Fruit fly (Drosophila melanogaster): ENCODE measurements around the gene slou.

The slou gene

DNA sequence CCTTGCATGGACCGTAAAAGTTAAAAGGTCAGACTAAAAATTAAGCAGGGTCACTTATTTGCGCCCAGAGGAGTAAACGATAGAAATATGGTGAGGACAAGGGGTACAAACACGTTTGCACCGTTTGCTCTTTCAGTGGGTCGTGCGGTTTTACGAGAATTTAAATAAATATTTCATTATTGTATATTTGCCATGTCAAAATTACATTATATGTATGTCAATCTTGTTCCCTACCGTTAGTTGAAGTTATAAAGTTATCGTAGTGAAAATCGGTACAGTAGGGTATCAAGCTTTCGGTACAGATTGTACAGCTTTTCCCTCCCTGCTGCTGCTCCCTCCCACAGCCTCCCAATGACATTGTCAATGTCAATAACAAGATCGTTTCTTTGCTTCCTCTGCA, 40.9 kb upstream of the slou start (continued):
- TF ChIP-seq CG18262 (tag; optimal IDR thresholded peaks at IDR 0.05), result peak; percentile 31
- no peak for TF ChIP-seq fru (optimal IDR thresholded peaks at IDR 0.05)
- TF ChIP-seq Hmr (GFP tag; optimal IDR thresholded peaks at IDR 0.05), result no peak
- no peak for TF ChIP-seq Aef1 (GFP tag; IDR thresholded peaks at IDR 0.05)
- TF ChIP-seq Hr51 (GFP tag; optimal IDR thresholded peaks at IDR 0.05), result peak in 1 of 2 experiments; percentile 33
- peak; percentile 23 for TF ChIP-seq CG12219 (GFP tag; optimal IDR thresholded peaks at IDR 0.05)
- TF ChIP-seq Kr (GFP tag; optimal IDR thresholded peaks at IDR 0.05), result no peak
- no peak for TF ChIP-seq NFAT (GFP tag; IDR thresholded peaks at IDR 0.05)
- 0 out of 2 replicates have a peak, but pooled peaks have one; percentile 20 for TF ChIP-seq CG3847 (GFP tag; IDR thresholded peaks at IDR 0.05)
- TF ChIP-seq CG8359 (GFP tag; optimal IDR thresholded peaks at IDR 0.05; ENCODE audit: borderline replicate concordance), result no peak
- peak; percentile 88 for TF ChIP-seq sens (GFP tag)
- peak; percentile 72 for TF ChIP-seq D19A (tag; optimal IDR thresholded peaks at IDR 0.05)
- no peak for TF ChIP-seq Mrtf (GFP tag; IDR thresholded peaks at IDR 0.05)
- TF ChIP-seq Dbx (GFP tag; IDR thresholded peaks at IDR 0.05), result no peak
- TF ChIP-seq CG33213 (GFP tag; optimal IDR thresholded peaks at IDR 0.05), result no peak
- no peak for TF ChIP-seq ara (GFP tag; IDR thresholded peaks at IDR 0.05)
- no peak for TF ChIP-seq cas (GFP tag; IDR thresholded peaks at IDR 0.05)
- no peak for TF ChIP-seq unpg (GFP tag; optimal IDR thresholded peaks at IDR 0.05)
- no peak for TF ChIP-seq CG32532 (GFP tag; IDR thresholded peaks at IDR 0.05)
- TF ChIP-seq CG13624 (GFP tag; optimal IDR thresholded peaks at IDR 0.05), result no peak
- 0 out of 2 replicates have a peak, but pooled peaks have one; percentile 13 for TF ChIP-seq ssp (GFP tag; IDR thresholded peaks at IDR 0.05)
- peak; percentile 7 for TF ChIP-seq CG1602 (GFP tag; optimal IDR thresholded peaks at IDR 0.05)
- TF ChIP-seq sima (GFP tag; optimal IDR thresholded peaks at IDR 0.05), result no peak
- no peak for TF ChIP-seq Adf1 (GFP tag; IDR thresholded peaks at IDR 0.05)
- no peak for TF ChIP-seq CG9727 (GFP tag; optimal IDR thresholded peaks at IDR 0.05)
- no peak for TF ChIP-seq tx (GFP tag; optimal IDR thresholded peaks at IDR 0.05)
- no peak for TF ChIP-seq Poxn (GFP tag; IDR thresholded peaks at IDR 0.05)
- TF ChIP-seq CG2889 (GFP tag; IDR thresholded peaks at IDR 0.05), result no peak
- no peak for TF ChIP-seq bbx (GFP tag; IDR thresholded peaks at IDR 0.05; ENCODE audit: partially characterized antibody)
- 0 out of 4 replicates have a peak, but pooled peaks have one; percentile 20 for TF ChIP-seq chinmo (GFP tag; IDR thresholded peaks at IDR 0.05; ENCODE audit: partially characterized antibody)
- no peak for TF ChIP-seq CG9609 (GFP tag; optimal IDR thresholded peaks at IDR 0.05)
- peak; percentile 35 for TF ChIP-seq CG7839 (tag; optimal IDR thresholded peaks at IDR 0.05)
- peak; percentile 49 for TF ChIP-seq CG2875 (GFP tag; optimal IDR thresholded peaks at IDR 0.05)
- TF ChIP-seq NK7.1 (GFP tag; optimal IDR thresholded peaks at IDR 0.05), result no peak
- no peak for TF ChIP-seq Side (GFP tag; optimal IDR thresholded peaks at IDR 0.05)
- TF ChIP-seq ttk (GFP tag; IDR thresholded peaks at IDR 0.05), result peak; percentile 32; the same call in 1 of the 2 replicates
- TF ChIP-seq wdn (GFP tag; IDR thresholded peaks at IDR 0.05), result no peak
- TF ChIP-seq HLH3B (GFP tag; IDR thresholded peaks at IDR 0.05), result 0 out of 2 replicates have a peak, but pooled peaks have one; percentile 40
- peak; percentile 14 for TF ChIP-seq Xbp1 (GFP tag; optimal IDR thresholded peaks at IDR 0.05)
- TF ChIP-seq sisA (GFP tag; IDR thresholded peaks at IDR 0.05), result peak; percentile 38; the same call in 1 of the 2 replicates
- TF ChIP-seq lmd (GFP tag; IDR thresholded peaks at IDR 0.05), result no peak
- TF ChIP-seq CG15514 (GFP tag; optimal IDR thresholded peaks at IDR 0.05), result no peak
- TF ChIP-seq jing (GFP tag; optimal IDR thresholded peaks at IDR 0.05), result no peak
- TF ChIP-seq CG8388 (GFP tag; optimal IDR thresholded peaks at IDR 0.05), result peak; percentile 14
- no peak for TF ChIP-seq Meics (GFP tag; optimal IDR thresholded peaks at IDR 0.05)
- TF ChIP-seq CG10321 (GFP tag; IDR thresholded peaks at IDR 0.05), result no peak
- peak; percentile 13 for TF ChIP-seq CG14710 (tag; optimal IDR thresholded peaks at IDR 0.05)
- no peak for TF ChIP-seq CG6272 (GFP tag; IDR thresholded peaks at IDR 0.05)
- TF ChIP-seq CG16813 (GFP tag; IDR thresholded peaks at IDR 0.05; ENCODE audit: partially characterized antibody), result no peak
- TF ChIP-seq Camta (GFP tag; optimal IDR thresholded peaks at IDR 0.05), result no peak
- TF ChIP-seq CG2678 (tag; optimal IDR thresholded peaks at IDR 0.05), result peak; percentile 21
- no peak for TF ChIP-seq CG1792 (GFP tag; optimal IDR thresholded peaks at IDR 0.05)

All from whole organism, embryonic.